Fruit fly (Drosophila melanogaster): Measurements from ENCODE around the gene CG10029.

CG10029 gene

dm6 chr3R:7306539-7307192 is 10.3 kb downstream of the CG10029 start:
- TF ChIP-seq CTCF (optimal IDR thresholded peaks at IDR 0.05) (no peak), CG8478 (optimal IDR thresholded peaks at IDR 0.05) (no peak)

- TF ChIP-seq CTCF (optimal IDR thresholded peaks at IDR 0.05): peak; percentile 76 to 78
- TF ChIP-seq CG8478 (optimal IDR thresholded peaks at IDR 0.05): no peak
These were observed 12.4 kb downstream of the CG10029 start, which contains the start of gene CG42544 for dm6 chr3R:7304455-7305088. CG42544 (plus strand) TSS chr3R:7304592.

dm6 chr3R:7285662-7286061 is 31.3 kb downstream of the CG10029 start, which contains the start of gene RacGAP84C:
RacGAP84C (plus strand) TSS chr3R:7285962.
- TF ChIP-seq CG8478 (optimal IDR thresholded peaks at IDR 0.05) (no peak), CTCF (optimal IDR thresholded peaks at IDR 0.05) (no peak)

dm6 chr3R:7282244-7282890 is 34.6 kb downstream of the CG10029 start:
- no peak for TF ChIP-seq CTCF (optimal IDR thresholded peaks at IDR 0.05)
- TF ChIP-seq CG8478 (optimal IDR thresholded peaks at IDR 0.05): no peak

- no peak for TF ChIP-seq CG8478 (optimal IDR thresholded peaks at IDR 0.05)
- TF ChIP-seq CTCF (optimal IDR thresholded peaks at IDR 0.05): no peak
These were observed 40.2 kb downstream of the CG10029 start for dm6 chr3R:7276782-7277181.

dm6 chr3R:7274973-7275525 is 42.0 kb downstream of the CG10029 start:
- TF ChIP-seq CTCF (optimal IDR thresholded peaks at IDR 0.05) (no peak), CG8478 (optimal IDR thresholded peaks at IDR 0.05) (no peak)
